Fruit fly (Drosophila melanogaster): ENCODE results near the gene CG14137.

dm6 chr3L:11596585-11597252 is 3.1 kb downstream of the CG14137 start, which contains the start of gene CG7368:
- TF ChIP-seq CG8478 (optimal IDR thresholded peaks at IDR 0.05): no peak
- TF ChIP-seq CTCF (optimal IDR thresholded peaks at IDR 0.05): no peak

Measured in S2 (cell line).